Fruit fly (Drosophila melanogaster): ENCODE data around the gene snf.

Gene snf

dm6 chrX:5289692-5290091 lies 19.4 kb upstream of the snf start:
- TF ChIP-seq Myc (optimal IDR thresholded peaks at IDR 0.05) (peak; percentile 72), Dfd (GFP tag; optimal IDR thresholded peaks at IDR 0.05) (no peak), Mio (GFP tag; optimal IDR thresholded peaks at IDR 0.05) (no peak), OdsH (GFP tag; optimal IDR thresholded peaks at IDR 0.05) (no peak), ey (GFP tag; optimal IDR thresholded peaks at IDR 0.05) (no peak)

- TF ChIP-seq rgr (GFP tag; optimal IDR thresholded peaks at IDR 0.05) (no peak), psq (GFP tag; optimal IDR thresholded peaks at IDR 0.05) (no peak), Dfd (GFP tag; optimal IDR thresholded peaks at IDR 0.05) (peak; percentile 99)
Measured at dm6 chrX:5293141-5293540, 15.9 kb upstream of the snf start.

dm6 chrX:5295766-5296165 lies 13.3 kb upstream of the snf start, which contains the start of gene CG42749:
TSS of gene CG42749 (plus strand) at chrX:5296066.
- TF ChIP-seq Dfd (GFP tag; optimal IDR thresholded peaks at IDR 0.05) (peak; percentile 46), Sp1 (GFP tag; optimal IDR thresholded peaks at IDR 0.05) (no peak), usp (GFP tag; optimal IDR thresholded peaks at IDR 0.05) (no peak), h (GFP tag; optimal IDR thresholded peaks at IDR 0.05) (no peak), sage (GFP tag; optimal IDR thresholded peaks at IDR 0.05) (no peak)

- TF ChIP-seq Mio (GFP tag; optimal IDR thresholded peaks at IDR 0.05): no peak
- TF ChIP-seq Abd-B (GFP tag; optimal IDR thresholded peaks at IDR 0.05): no peak
- TF ChIP-seq Dfd (GFP tag; optimal IDR thresholded peaks at IDR 0.05): no peak
- TF ChIP-seq brk (GFP tag; optimal IDR thresholded peaks at IDR 0.05): no peak
- TF ChIP-seq N (GFP tag; optimal IDR thresholded peaks at IDR 0.05): no peak
- TF ChIP-seq foxo (GFP tag; optimal IDR thresholded peaks at IDR 0.05): peak in 1 of 2 experiments; percentile 15
Measured at dm6 chrX:5299957-5300356, 9.1 kb upstream of the snf start.

- peak; percentile 30 for TF ChIP-seq Dfd (GFP tag; optimal IDR thresholded peaks at IDR 0.05)
- TF ChIP-seq sv (GFP tag; optimal IDR thresholded peaks at IDR 0.05): no peak
- TF ChIP-seq HLH106 (tag; optimal IDR thresholded peaks at IDR 0.05): peak; percentile 41
- peak; percentile 18 for TF ChIP-seq fru (GFP tag; optimal IDR thresholded peaks at IDR 0.05)
- TF ChIP-seq h (GFP tag; optimal IDR thresholded peaks at IDR 0.05): peak; percentile 36
- TF ChIP-seq sage (GFP tag; optimal IDR thresholded peaks at IDR 0.05): no peak
- peak; percentile 12 for TF ChIP-seq dmrt93B (GFP tag; optimal IDR thresholded peaks at IDR 0.05)
- peak in 1 of 2 experiments; percentile 38 for TF ChIP-seq foxo (GFP tag; optimal IDR thresholded peaks at IDR 0.05)
- TF ChIP-seq br (GFP tag; optimal IDR thresholded peaks at IDR 0.05): peak; percentile 44
- peak; percentile 11 for TF ChIP-seq Sp1 (GFP tag; optimal IDR thresholded peaks at IDR 0.05)
- peak; percentile 28 for TF ChIP-seq rgr (GFP tag; optimal IDR thresholded peaks at IDR 0.05)
- TF ChIP-seq woc (GFP tag; optimal IDR thresholded peaks at IDR 0.05): peak; percentile 45
- no peak for TF ChIP-seq Jra (GFP tag; optimal IDR thresholded peaks at IDR 0.05)
- peak; percentile 14 for TF ChIP-seq OdsH (GFP tag; optimal IDR thresholded peaks at IDR 0.05)
Measured at dm6 chrX:5300623-5301283, 8.3 kb upstream of the snf start.

dm6 chrX:5305591-5305990 lies 3.5 kb upstream of the snf start, which contains the start of gene CG3323:
TSS of gene CG3323 (minus strand) at chrX:5305691.
- no peak for TF ChIP-seq br (GFP tag; optimal IDR thresholded peaks at IDR 0.05)
- no peak for TF ChIP-seq h (GFP tag; optimal IDR thresholded peaks at IDR 0.05)
- TF ChIP-seq CG32264 (GFP tag; optimal IDR thresholded peaks at IDR 0.05): no peak
- no peak for TF ChIP-seq Sp1 (GFP tag; optimal IDR thresholded peaks at IDR 0.05)
- TF ChIP-seq Vsx2 (GFP tag; optimal IDR thresholded peaks at IDR 0.05; ENCODE audit: partially characterized antibody): no peak
- no peak for TF ChIP-seq dl (GFP tag; optimal IDR thresholded peaks at IDR 0.05; ENCODE audit: insufficient read depth in 1 of 2, partially characterized antibody in 2 of 2)
- TF ChIP-seq dmrt93B (GFP tag; optimal IDR thresholded peaks at IDR 0.05): no peak
- no peak for TF ChIP-seq GATAd (GFP tag; optimal IDR thresholded peaks at IDR 0.05)
- no peak for TF ChIP-seq Hnf4 (GFP tag; optimal IDR thresholded peaks at IDR 0.05)
- no peak for TF ChIP-seq jim (GFP tag; optimal IDR thresholded peaks at IDR 0.05)
- no peak for TF ChIP-seq tai (GFP tag; optimal IDR thresholded peaks at IDR 0.05)
- TF ChIP-seq lola (GFP tag; optimal IDR thresholded peaks at IDR 0.05): no peak
- no peak for TF ChIP-seq Abd-B (GFP tag; optimal IDR thresholded peaks at IDR 0.05)
- TF ChIP-seq psq (GFP tag; optimal IDR thresholded peaks at IDR 0.05): no peak
- no peak for TF ChIP-seq rgr (GFP tag; optimal IDR thresholded peaks at IDR 0.05)
- no peak for TF ChIP-seq Hr83 (GFP tag; optimal IDR thresholded peaks at IDR 0.05; ENCODE audit: poor library complexity, severe bottlenecking)
- TF ChIP-seq CrebA (GFP tag; optimal IDR thresholded peaks at IDR 0.05; ENCODE audit: borderline replicate concordance): no peak

Measured in whole organism, wandering third instar larva.